Worm (Caenorhabditis elegans): ENCODE results near the gene psf-1.

DNA sequence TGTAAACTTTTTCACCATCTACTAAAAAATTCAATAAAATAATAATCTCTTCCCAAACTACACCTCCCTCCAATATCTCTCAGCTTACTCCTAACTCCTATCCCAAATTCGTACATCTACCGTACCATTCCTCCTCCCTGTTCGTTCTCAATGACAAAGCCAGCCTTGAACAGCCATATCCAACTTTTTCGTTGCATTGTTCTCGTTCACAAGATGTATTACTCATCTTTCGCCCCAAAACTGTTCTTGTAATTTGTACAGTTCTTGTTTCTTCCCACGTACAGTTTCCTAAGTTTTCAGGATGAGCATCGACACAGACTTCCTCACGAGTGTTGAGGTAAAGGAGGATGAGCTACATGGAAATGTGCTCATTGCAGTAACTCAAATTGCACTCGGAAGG lies 13.6 kb upstream of the psf-1 start, which contains the start of gene egl-43:
- TF ChIP-seq rpc-1 (optimal IDR thresholded peaks at IDR 0.05) (no peak), rpc-1 (tag; optimal IDR thresholded peaks at IDR 0.05) (no peak), Y53G8AR.9 (GFP tag; conservative IDR thresholded peaks at IDR 0.05) (no peak), ztf-22 (GFP tag; optimal IDR thresholded peaks at IDR 0.05) (no peak), lin-35 (GFP tag; optimal IDR thresholded peaks at IDR 0.05) (no peak), hlh-12 (tag; optimal IDR thresholded peaks at IDR 0.05) (no peak), ceh-79 (tag; optimal IDR thresholded peaks at IDR 0.05) (no peak), pbrm-1 (GFP tag; IDR thresholded peaks at IDR 0.05) (no peak), aptf-3 (GFP tag; IDR thresholded peaks at IDR 0.05) (no peak), B0336.3 (GFP tag; IDR thresholded peaks at IDR 0.05) (no peak)
